ENCODE assay signal across 6 worm cellular contexts in genomic region chrV:8592691-8593307, ce11.
TF ChIP-seq lines count a peak whose summit lies in the region.

No protein-coding gene starts in this region.

TF ChIP-seq in whole organism, L1 larva, 84 proteins besides CTCF, POLR2A, EP300 and RAD21:
- TF ChIP-seq irx-1 (tag; optimal IDR thresholded peaks at IDR 0.05; lab: Kevin White, UChicago): no peak
- peak; percentile 5 for TF ChIP-seq fkh-10 (GFP tag; optimal IDR thresholded peaks at IDR 0.05; lab: Kevin White, UChicago)
- TF ChIP-seq aly-2 (tag; optimal IDR thresholded peaks at IDR 0.05; lab: Kevin White, UChicago): no peak
- no peak for TF ChIP-seq ets-5 (GFP tag; IDR thresholded peaks at IDR 0.05; lab: Robert Waterston, UW)
- no peak for TF ChIP-seq lsy-2 (tag; optimal IDR thresholded peaks at IDR 0.05; lab: Kevin White, UChicago)
- TF ChIP-seq hpl-2 (GFP tag; optimal IDR thresholded peaks at IDR 0.05; lab: Kevin White, UChicago): no peak
- no peak for TF ChIP-seq C04F5.9 (tag; optimal IDR thresholded peaks at IDR 0.05; lab: Kevin White, UChicago)
- no peak for TF ChIP-seq efl-1 (optimal IDR thresholded peaks at IDR 0.05; lab: Kevin White, UChicago)
- peak in 1 of 2 experiments; percentile 75 for TF ChIP-seq efl-1 (GFP tag; optimal IDR thresholded peaks at IDR 0.05 in 1 of 2; lab: Kevin White, UChicago)
- peak; percentile 38 for TF ChIP-seq lin-14 (GFP tag; optimal IDR thresholded peaks at IDR 0.05; lab: Kevin White, UChicago)
- peak; percentile 23 for TF ChIP-seq blmp-1 (tag; optimal IDR thresholded peaks at IDR 0.05; lab: Kevin White, UChicago)
- no peak for TF ChIP-seq skn-1 (tag; optimal IDR thresholded peaks at IDR 0.05; lab: Kevin White, UChicago)
- peak; percentile 25 for TF ChIP-seq nhr-85 (tag; lab: Kevin White, UChicago)

TF ChIP-seq in whole organism, L2 larva, 48 proteins besides CTCF, POLR2A, EP300 and RAD21:
- TF ChIP-seq sma-9 (GFP tag; optimal IDR thresholded peaks at IDR 0.05; lab: Kevin White, UChicago) (peak; percentile 10), sma-9 (tag; optimal IDR thresholded peaks at IDR 0.05; lab: Kevin White, UChicago) (no peak), sem-4 (tag; optimal IDR thresholded peaks at IDR 0.05; lab: Kevin White, UChicago) (no peak), crh-2 (tag; optimal IDR thresholded peaks at IDR 0.05; lab: Kevin White, UChicago) (no peak), nhr-12 (tag; optimal IDR thresholded peaks at IDR 0.05; lab: Kevin White, UChicago) (no peak), nhr-77 (tag; optimal IDR thresholded peaks at IDR 0.05; lab: Kevin White, UChicago) (no peak), ceh-16 (tag; optimal IDR thresholded peaks at IDR 0.05; lab: Kevin White, UChicago) (no peak), alr-1 (tag; optimal IDR thresholded peaks at IDR 0.05; lab: Kevin White, UChicago) (no peak)

TF ChIP-seq in whole organism, L3 larva, 47 proteins besides CTCF, POLR2A, EP300 and RAD21 (continues in another document):
- TF ChIP-seq egl-5 (tag; optimal IDR thresholded peaks at IDR 0.05; lab: Kevin White, UChicago) (peak; percentile 13), ztf-4 (tag; optimal IDR thresholded peaks at IDR 0.05; lab: Kevin White, UChicago) (no peak), elt-3 (tag; optimal IDR thresholded peaks at IDR 0.05; lab: Kevin White, UChicago) (no peak), eor-1 (tag; optimal IDR thresholded peaks at IDR 0.05; lab: Kevin White, UChicago) (no peak), fkh-10 (GFP tag; optimal IDR thresholded peaks at IDR 0.05; lab: Kevin White, UChicago) (peak; percentile 13), nhr-76 (tag; optimal IDR thresholded peaks at IDR 0.05; lab: Kevin White, UChicago) (no peak), elt-2 (tag; optimal IDR thresholded peaks at IDR 0.05; lab: Kevin White, UChicago) (no peak), nhr-43 (tag; optimal IDR thresholded peaks at IDR 0.05; lab: Kevin White, UChicago; ENCODE audit: poor library complexity, severe bottlenecking) (no peak), ceh-9 (tag; optimal IDR thresholded peaks at IDR 0.05; lab: Kevin White, UChicago) (no peak), nhr-12 (tag; optimal IDR thresholded peaks at IDR 0.05; lab: Kevin White, UChicago) (no peak), ceh-82 (tag; optimal IDR thresholded peaks at IDR 0.05; lab: Kevin White, UChicago) (no peak), unc-39 (tag; optimal IDR thresholded peaks at IDR 0.05; lab: Kevin White, UChicago) (no peak), ztf-11 (tag; optimal IDR thresholded peaks at IDR 0.05; lab: Kevin White, UChicago) (no peak), fos-1 (tag; optimal IDR thresholded peaks at IDR 0.05; lab: Kevin White, UChicago) (no peak), nhr-237 (tag; optimal IDR thresholded peaks at IDR 0.05; lab: Kevin White, UChicago) (no peak), elt-1 (tag; optimal IDR thresholded peaks at IDR 0.05; lab: Kevin White, UChicago) (peak; percentile 58), unc-62 (GFP tag; optimal IDR thresholded peaks at IDR 0.05; lab: Kevin White, UChicago) (peak; percentile 53), snpc-4 (tag; optimal IDR thresholded peaks at IDR 0.05; lab: Kevin White, UChicago) (no peak), nhr-11 (tag; optimal IDR thresholded peaks at IDR 0.05; lab: Kevin White, UChicago) (no peak)

TF ChIP-seq in whole organism, L4 larva, 104 proteins besides CTCF, POLR2A, EP300 and RAD21:
- TF ChIP-seq nhr-102 (tag; optimal IDR thresholded peaks at IDR 0.05; lab: Kevin White, UChicago) (no peak), hmg-1.1 (GFP tag; IDR thresholded peaks at IDR 0.05; lab: Robert Waterston, UW) (no peak), arid-1 (GFP tag; conservative IDR thresholded peaks at IDR 0.05; lab: Robert Waterston, UW) (no peak), fkh-10 (GFP tag; optimal IDR thresholded peaks at IDR 0.05; lab: Kevin White, UChicago) (peak; percentile 57), nhr-28 (tag; optimal IDR thresholded peaks at IDR 0.05; lab: Kevin White, UChicago) (no peak), R02D3.7 (tag; optimal IDR thresholded peaks at IDR 0.05; lab: Kevin White, UChicago) (no peak), daf-19 (GFP tag; conservative IDR thresholded peaks at IDR 0.05; lab: Robert Waterston, UW) (no peak)

TF ChIP-seq in whole organism, late embryonic, 69 proteins besides CTCF, POLR2A, EP300 and RAD21:
- TF ChIP-seq unc-42 (tag; optimal IDR thresholded peaks at IDR 0.05; lab: Kevin White, UChicago): peak; percentile 67
- TF ChIP-seq ceh-48 (tag; optimal IDR thresholded peaks at IDR 0.05; lab: Kevin White, UChicago): no peak
- peak; percentile 20 for TF ChIP-seq unc-55 (GFP tag; optimal IDR thresholded peaks at IDR 0.05; lab: Kevin White, UChicago)
TF ChIP-seq in whole organism, late embryonic: peak in this region for 2.

TF ChIP-seq in whole organism, mixed stage, embryonic, 35 proteins besides CTCF, POLR2A, EP300 and RAD21:
- TF ChIP-seq unc-62 (GFP tag; optimal IDR thresholded peaks at IDR 0.05; lab: Kevin White, UChicago): peak; percentile 59
- TF ChIP-seq mep-1 (tag; optimal IDR thresholded peaks at IDR 0.05; lab: Kevin White, UChicago): no peak
- TF ChIP-seq mls-2 (tag; optimal IDR thresholded peaks at IDR 0.05; lab: Kevin White, UChicago): no peak
- TF ChIP-seq ces-1 (GFP tag; optimal IDR thresholded peaks at IDR 0.05; lab: Kevin White, UChicago): peak; percentile 86

Comparison
In these comparisons a context has a peak if more than half of its experiments do, and no peak if none do; other contexts are left out.
1. Of the 29 proteins assayed by ChIP-seq in both whole organism, L4 larva and whole organism, L1 larva: peak only in whole organism, L4 larva: none; only in whole organism, L1 larva: none; in both: fkh-10; in neither: 28.